Worm (Caenorhabditis elegans): ENCODE data around the gene frm-3.

ce11 chrX:11596876-11597275, 24.6 kb downstream of the frm-3 start:
- TF ChIP-seq flt-1 (GFP tag; IDR thresholded peaks at IDR 0.05) (no peak), ets-7 (tag; optimal IDR thresholded peaks at IDR 0.05) (no peak), F13C5.2 (tag; optimal IDR thresholded peaks at IDR 0.05) (no peak), ama-1 (optimal IDR thresholded peaks at IDR 0.05) (no peak), tbx-11 (GFP tag; IDR thresholded peaks at IDR 0.05) (no peak), ceh-36 (tag; optimal IDR thresholded peaks at IDR 0.05) (no peak)

All from whole organism, early embryonic.